Worm (Caenorhabditis elegans): ENCODE measurements around the gene K11G12.6.

- TF ChIP-seq him-1 (tag; optimal IDR thresholded peaks at IDR 0.05) (no peak), W03F9.2 (tag; optimal IDR thresholded peaks at IDR 0.05) (no peak)
Observed at ce11 chrX:6733201-6733600, 3.7 kb upstream of the K11G12.6 start, which contains the start of gene R03E9.2.
